Worm (Caenorhabditis elegans) whole organism, L1 larva: Measurements from ENCODE around the gene marc-1.

Experiments
- C16A3.4 ChIP-seq: fragments of 150-350 bp; optimal IDR thresholded peaks from 2 replicates; lab custom pipeline; 2014; ENCODE audit warnings: missing biosample characterization, missing genetic modification characterization
- C34B4.2 ChIP-seq: sonication (generic microtip); optimal IDR thresholded peaks from 2 replicates; lab custom pipeline; 2017; ENCODE audit warnings: mild to moderate bottlenecking, missing genetic modification characterization, missing compliant biosample characterization
- Y116A8C.19 ChIP-seq: sonication (generic microtip); optimal IDR thresholded peaks from 2 replicates; lab custom pipeline; 2016; ENCODE audit warnings: missing compliant biosample characterization, missing genetic modification characterization, borderline replicate concordance
- ama-1 ChIP-seq: fragments of 150-350 bp; optimal IDR thresholded peaks from 2 replicates; lab custom pipeline; 2014
- ceh-63 ChIP-seq: fragments of 200-800 bp; sonication (Bioruptor generic); optimal IDR thresholded peaks from 2 replicates; lab custom pipeline; 2018; ENCODE audit warnings: mild to moderate bottlenecking, missing genetic modification characterization, missing compliant biosample characterization
- ceh-88 ChIP-seq: fragments of 200-800 bp; sonication (Bioruptor generic); IDR thresholded peaks from 2 replicates; pipeline ENCODE4 v1.3.6; 2022; ENCODE audit warnings: missing genetic modification characterization, missing compliant biosample characterization
- ceh-90 ChIP-seq: sonication (generic microtip); optimal IDR thresholded peaks from 2 replicates; lab custom pipeline; 2016; ENCODE audit warnings: missing genetic modification characterization, missing compliant biosample characterization
- ces-1 ChIP-seq: fragments of 150-350 bp; optimal IDR thresholded peaks from 2 replicates; lab custom pipeline; 2014; ENCODE audit warnings: missing biosample characterization, missing genetic modification reagents, missing genetic modification characterization
- dsc-1 ChIP-seq: sonication (generic microtip); optimal IDR thresholded peaks from 2 replicates; lab custom pipeline; 2016; ENCODE audit warnings: mild to moderate bottlenecking, missing genetic modification characterization, missing compliant biosample characterization
- efl-1 ChIP-seq, 4 experiments: fragments of 150-350 bp; optimal IDR thresholded peaks in 3 of 4; peaks in 1 of 4; 1 replicate in 1 of 4; 2 replicates in 3 of 4; lab custom pipeline; 2014; ENCODE audit warnings: missing biosample characterization in 2 of 4, missing genetic modification characterization in 2 of 4, missing genetic modification reagents in 2 of 4
- efl-3 ChIP-seq: fragments of 200-800 bp; sonication (Bioruptor generic); optimal IDR thresholded peaks from 2 replicates; lab custom pipeline; 2018; ENCODE audit warnings: mild to moderate bottlenecking, missing genetic modification characterization, missing compliant biosample characterization
- egl-13 ChIP-seq: sonication (generic microtip); optimal IDR thresholded peaks from 2 replicates; lab custom pipeline; 2016; ENCODE audit warnings: missing genotype, missing genetic modification reagents, missing genetic modification characterization, missing compliant biosample characterization
- egl-27 ChIP-seq, 2 experiments: fragments of 150-350 bp in 1 of 2; sonication (generic microtip); optimal IDR thresholded peaks; 3 replicates each; lab custom pipeline; 2017 to 2018; ENCODE audit warnings: missing biosample characterization in 2 of 2, missing genetic modification characterization in 2 of 2, missing genetic modification reagents in 2 of 2
- elt-3 ChIP-seq, 6 experiments: fragments of 150-350 bp in 1 of 6; sonication (generic microtip); optimal IDR thresholded peaks; 2 replicates each; lab custom pipeline; 2017 to 2018; ENCODE audit warnings: missing biosample characterization in 6 of 6, missing genetic modification characterization in 6 of 6, inconsistent platforms in 1 of 6
- ets-5 ChIP-seq: fragments of 200-800 bp; sonication (Bioruptor generic); IDR thresholded peaks from 2 replicates; pipeline ENCODE4 v1.3.6; 2022; ENCODE audit warnings: missing genetic modification characterization, missing compliant biosample characterization
- fkh-10 ChIP-seq: sonication (generic microtip); optimal IDR thresholded peaks from 2 replicates; lab custom pipeline; 2017; ENCODE audit warnings: missing biosample characterization, missing genetic modification reagents, missing genetic modification characterization
- fos-1 ChIP-seq: fragments of 150-350 bp; optimal IDR thresholded peaks from 2 replicates; lab custom pipeline; 2014; ENCODE audit warnings: missing biosample characterization, missing genetic modification characterization
- hlh-4 ChIP-seq: sonication (generic microtip); optimal IDR thresholded peaks from 2 replicates; lab custom pipeline; 2016; ENCODE audit warnings: mild to moderate bottlenecking, missing genetic modification characterization, missing compliant biosample characterization
- hpl-2 ChIP-seq: fragments of 150-350 bp; optimal IDR thresholded peaks from 2 replicates; lab custom pipeline; 2014; ENCODE audit warnings: missing biosample characterization, missing genetic modification reagents, missing genetic modification characterization
- isw-1 ChIP-seq: fragments of 200-800 bp; sonication (Bioruptor generic); IDR thresholded peaks from 2 replicates; pipeline ENCODE4 v1.3.6; 2022; ENCODE audit warnings: missing genetic modification characterization, missing compliant biosample characterization
- jun-1 ChIP-seq: fragments of 150-350 bp; optimal IDR thresholded peaks from 2 replicates; lab custom pipeline; 2014; ENCODE audit warnings: missing biosample characterization, missing genetic modification reagents, missing genetic modification characterization
- lin-13 ChIP-seq: fragments of 150-350 bp; optimal IDR thresholded peaks from 2 replicates; lab custom pipeline; 2014; ENCODE audit warnings: missing biosample characterization, missing genetic modification reagents, missing genetic modification characterization
- lin-15B ChIP-seq: fragments of 150-350 bp; sonication (generic microtip); optimal IDR thresholded peaks from 3 replicates; lab custom pipeline; 2014; ENCODE audit warnings: missing biosample characterization, missing genetic modification characterization
- mef-2 ChIP-seq: fragments of 150-350 bp; optimal IDR thresholded peaks from 2 replicates; lab custom pipeline; 2014; ENCODE audit warnings: missing biosample characterization, missing genetic modification characterization
- nhr-20 ChIP-seq: sonication (generic microtip); optimal IDR thresholded peaks from 2 replicates; lab custom pipeline; 2016; ENCODE audit warnings: mild to moderate bottlenecking, missing genetic modification characterization, missing compliant biosample characterization
- nhr-28 ChIP-seq: fragments of 150-350 bp; optimal IDR thresholded peaks from 2 replicates; lab custom pipeline; 2014; ENCODE audit warnings: missing biosample characterization, missing genetic modification characterization
- nhr-47 ChIP-seq: sonication (generic microtip); optimal IDR thresholded peaks from 2 replicates; lab custom pipeline; 2016; ENCODE audit warnings: mild to moderate bottlenecking, missing genetic modification characterization, moderate library complexity, missing compliant biosample characterization
- nhr-76 ChIP-seq: sonication (generic microtip); optimal IDR thresholded peaks from 2 replicates; lab custom pipeline; 2017; ENCODE audit warnings: missing biosample characterization, missing genetic modification characterization
- nhr-84 ChIP-seq: sonication (generic microtip); optimal IDR thresholded peaks from 2 replicates; lab custom pipeline; 2017; ENCODE audit warnings: missing biosample characterization, missing genetic modification characterization
- nhr-85 ChIP-seq: sonication (generic microtip); peaks from one replicate; lab custom pipeline; 2016; ENCODE audit warnings: missing genetic modification characterization, inconsistent platforms, missing compliant biosample characterization
- nhr-90 ChIP-seq: sonication (generic microtip); optimal IDR thresholded peaks from 2 replicates; lab custom pipeline; 2016; ENCODE audit warnings: mild to moderate bottlenecking, missing genetic modification characterization, missing compliant biosample characterization; ENCODE audit not compliant: poor library complexity
- pag-3 ChIP-seq: sonication (generic microtip); optimal IDR thresholded peaks from 2 replicates; lab custom pipeline; 2017; ENCODE audit warnings: missing genetic modification characterization, mild to moderate bottlenecking, missing compliant biosample characterization, antibody characterized with exemption, borderline replicate concordance; ENCODE audit not compliant: insufficient read depth
- pax-3 ChIP-seq: fragments of 200-800 bp; sonication (Bioruptor generic); optimal IDR thresholded peaks from 2 replicates; lab custom pipeline; 2018; ENCODE audit warnings: mild to moderate bottlenecking, missing genetic modification characterization, moderate library complexity, missing compliant biosample characterization
- pqm-1 ChIP-seq: sonication (generic microtip); optimal IDR thresholded peaks from 3 replicates; lab custom pipeline; 2017; ENCODE audit warnings: missing biosample characterization, missing genetic modification characterization
- rnt-1 ChIP-seq: sonication (generic microtip); optimal IDR thresholded peaks from 2 replicates; lab custom pipeline; 2016; ENCODE audit warnings: mild to moderate bottlenecking, missing genetic modification characterization, moderate library complexity, missing compliant biosample characterization
- skn-1 ChIP-seq: fragments of 150-350 bp; optimal IDR thresholded peaks from 2 replicates; lab custom pipeline; 2014; ENCODE audit warnings: missing biosample characterization, missing genetic modification characterization
- snpc-4 ChIP-seq: fragments of 150-350 bp; optimal IDR thresholded peaks from 2 replicates; lab custom pipeline; 2014; ENCODE audit warnings: missing biosample characterization, missing genetic modification characterization
- snu-23 ChIP-seq: sonication (generic microtip); optimal IDR thresholded peaks from 2 replicates; lab custom pipeline; 2016; ENCODE audit warnings: missing genetic modification characterization, missing compliant biosample characterization
- sox-4 ChIP-seq: sonication (generic microtip); optimal IDR thresholded peaks from 2 replicates; lab custom pipeline; 2016; ENCODE audit warnings: missing genetic modification characterization, missing compliant biosample characterization
- sptf-1 ChIP-seq: fragments of 150-350 bp; optimal IDR thresholded peaks from 2 replicates; lab custom pipeline; 2014; ENCODE audit warnings: missing biosample characterization, missing genetic modification characterization
- sup-37 ChIP-seq: fragments of 200-800 bp; sonication (Bioruptor generic); optimal IDR thresholded peaks from 2 replicates; lab custom pipeline; 2018; ENCODE audit warnings: mild to moderate bottlenecking, missing genetic modification characterization, missing compliant biosample characterization
- tbx-2 ChIP-seq: sonication (generic microtip); optimal IDR thresholded peaks from 2 replicates; lab custom pipeline; 2016; ENCODE audit warnings: missing genetic modification characterization, missing compliant biosample characterization
- unc-130 ChIP-seq: fragments of 150-350 bp; optimal IDR thresholded peaks from 2 replicates; lab custom pipeline; 2017; ENCODE audit warnings: missing biosample characterization, missing genetic modification characterization, inconsistent platforms
- unc-86 ChIP-seq: sonication (generic microtip); optimal IDR thresholded peaks from 2 replicates; lab custom pipeline; 2016; ENCODE audit warnings: missing genetic modification characterization, missing compliant biosample characterization
- xbp-1 ChIP-seq: sonication (generic microtip); optimal IDR thresholded peaks from 2 replicates; lab custom pipeline; 2016; ENCODE audit warnings: missing genetic modification characterization, missing compliant biosample characterization
- zip-4 ChIP-seq: fragments of 200-800 bp; sonication (Bioruptor generic); optimal IDR thresholded peaks from 2 replicates; lab custom pipeline; 2018; ENCODE audit warnings: mild to moderate bottlenecking, missing genetic modification characterization, moderate library complexity, missing compliant biosample characterization
- ztf-11 ChIP-seq, 2 experiments: sonication (generic microtip); optimal IDR thresholded peaks; 2 replicates each; lab custom pipeline; 2016 to 2017; ENCODE audit warnings: missing genetic modification characterization in 2 of 2, missing biosample characterization in 1 of 2, missing compliant biosample characterization in 1 of 2
- ztf-4 ChIP-seq: fragments of 150-350 bp; optimal IDR thresholded peaks from 2 replicates; lab custom pipeline; 2014; ENCODE audit warnings: missing biosample characterization, missing genetic modification characterization

marc-1 gene

DNA sequence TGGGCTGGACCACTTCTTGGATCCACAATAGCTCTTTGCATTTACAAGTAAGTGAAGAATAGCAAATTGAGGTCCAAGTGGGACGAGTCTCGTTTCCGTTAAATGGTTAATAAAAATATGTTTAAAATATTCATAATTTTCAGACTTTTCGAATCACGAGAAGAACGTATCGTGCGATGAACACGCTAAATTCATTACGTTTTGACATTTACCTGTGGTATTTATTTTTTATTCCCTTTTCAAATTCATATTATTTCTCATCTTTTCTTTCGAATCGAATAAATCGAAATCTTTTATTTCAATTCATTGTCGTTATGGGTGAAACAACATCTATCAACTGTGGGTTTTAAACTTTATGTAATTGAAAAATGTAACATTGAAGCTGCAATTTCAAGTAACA, at the start of gene marc-1:
TSS of gene marc-1 (plus strand) at position 301 of the 400 bp plus-strand sequence.
- TF ChIP-seq egl-27 (tag; optimal IDR thresholded peaks at IDR 0.05; lab: Kevin White, UChicago) (no peak), egl-13 (no peak), lin-15B (tag; lab: Kevin White, UChicago) (no peak), pag-3 (no peak), mef-2 (no peak)

DNA sequence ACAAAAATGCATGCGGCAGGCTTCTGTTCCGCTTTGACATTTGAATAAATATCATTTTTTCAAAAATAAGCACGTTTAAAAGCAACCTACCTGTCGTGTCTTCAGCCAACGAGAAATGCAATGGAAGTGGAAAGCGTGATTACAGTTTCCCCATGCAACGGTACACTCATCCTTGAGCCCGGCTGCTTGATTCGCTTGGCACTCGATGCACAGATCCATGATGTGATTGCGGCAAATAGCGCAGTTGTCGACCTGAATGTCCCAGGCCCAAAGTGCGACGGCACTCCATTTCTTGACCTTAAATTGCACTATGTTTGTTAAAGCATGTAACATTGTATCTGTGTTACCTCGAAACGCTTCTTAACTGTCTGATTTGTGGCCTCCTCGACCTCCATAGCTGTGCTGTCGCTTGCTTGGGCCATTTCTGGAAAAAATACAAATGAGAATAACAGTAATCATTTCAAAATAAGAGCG, 49.4 kb upstream of the marc-1 start, which contains the start of gene rbx-1:
TSS of gene rbx-1 (minus strand) at position 424 of the 474 bp plus-strand sequence.
- TF ChIP-seq efl-1 (optimal IDR thresholded peaks at IDR 0.05; lab: Kevin White, UChicago) (no peak), efl-1 (GFP tag; optimal IDR thresholded peaks at IDR 0.05 in 1 of 2; lab: Kevin White, UChicago) (peak in 1 of 2 experiments; percentile 91), C16A3.4 (tag; lab: Kevin White, UChicago) (no peak), jun-1 (tag; lab: Kevin White, UChicago) (no peak), ztf-4 (tag; lab: Kevin White, UChicago) (no peak)
- TF ChIP-seq, all 84 proteins: peak for 1

DNA sequence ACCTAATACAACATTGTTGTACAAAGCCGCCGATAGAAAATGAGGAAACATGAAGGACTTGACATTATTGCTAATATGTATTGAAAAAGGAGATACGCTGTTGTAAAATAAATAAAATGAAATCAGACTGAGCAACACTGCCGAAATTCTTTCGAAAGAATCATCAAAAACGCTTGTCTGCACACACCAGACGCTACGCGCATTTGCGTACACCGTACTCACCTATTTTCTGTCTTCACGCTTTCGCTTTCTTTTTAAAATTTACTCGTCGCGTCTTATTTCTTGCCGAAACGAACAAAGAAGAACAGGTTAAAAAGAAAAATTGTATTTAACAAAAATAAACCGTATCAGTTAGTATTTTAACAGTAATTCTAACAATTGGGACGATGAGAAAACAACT, 48.8 kb upstream of the marc-1 start:
- TF ChIP-seq unc-130 (tag; lab: Kevin White, UChicago) = peak; percentile 37
- TF ChIP-seq efl-3 = no peak
- TF ChIP-seq dsc-1 = no peak
- no peak for TF ChIP-seq Y116A8C.19 (tag; lab: Kevin White, UChicago)
- no peak for TF ChIP-seq isw-1
- TF ChIP-seq ces-1 (GFP tag; lab: Kevin White, UChicago) = no peak
- peak; percentile 35 for TF ChIP-seq rnt-1
- TF ChIP-seq sup-37 = no peak
- no peak for TF ChIP-seq C34B4.2 (tag; lab: Kevin White, UChicago)
- no peak for TF ChIP-seq ztf-4 (tag; lab: Kevin White, UChicago)
- TF ChIP-seq ets-5 = no peak
- no peak for TF ChIP-seq hlh-4 (tag; lab: Kevin White, UChicago)
- no peak for TF ChIP-seq ama-1
- peak in 2 of 6 experiments; percentile 48 to 51 for TF ChIP-seq elt-3 (tag; optimal IDR thresholded peaks at IDR 0.05; lab: Kevin White, UChicago)
- TF ChIP-seq unc-86 (tag; lab: Kevin White, UChicago) = no peak
- TF ChIP-seq pqm-1 (tag; lab: Kevin White, UChicago) = no peak
- no peak for TF ChIP-seq mef-2
- no peak for TF ChIP-seq nhr-47 (tag; lab: Kevin White, UChicago)
- TF ChIP-seq lin-15B (tag; lab: Kevin White, UChicago) = peak; percentile 5
- TF ChIP-seq sptf-1 = no peak
- no peak for TF ChIP-seq ztf-11 (tag; optimal IDR thresholded peaks at IDR 0.05; lab: Kevin White, UChicago)
- peak; percentile 65 for TF ChIP-seq snu-23 (GFP tag; lab: Kevin White, UChicago)
- TF ChIP-seq nhr-85 (tag; lab: Kevin White, UChicago) = no peak
- no peak for TF ChIP-seq ceh-63 (GFP tag; lab: Kevin White, UChicago)
- TF ChIP-seq egl-27 (tag; optimal IDR thresholded peaks at IDR 0.05; lab: Kevin White, UChicago) = no peak
- no peak for TF ChIP-seq fos-1 (tag; lab: Kevin White, UChicago)
- TF ChIP-seq zip-4 = no peak
- no peak for TF ChIP-seq nhr-76 (tag; lab: Kevin White, UChicago)
- TF ChIP-seq hpl-2 = no peak
- TF ChIP-seq pax-3 (tag; lab: Kevin White, UChicago) = no peak
- no peak for TF ChIP-seq ceh-90 (tag; lab: Kevin White, UChicago)
- TF ChIP-seq sox-4 (tag; lab: Kevin White, UChicago) = no peak
- no peak for TF ChIP-seq ceh-88 (GFP tag; lab: Robert Waterston, UW)
- peak; percentile 52 for TF ChIP-seq C16A3.4 (tag; lab: Kevin White, UChicago)
- no peak for TF ChIP-seq lin-13 (GFP tag; lab: Kevin White, UChicago)
- TF ChIP-seq snpc-4 (tag; lab: Kevin White, UChicago) = no peak
- peak; percentile 72 for TF ChIP-seq skn-1
- no peak for TF ChIP-seq fkh-10
- no peak for TF ChIP-seq egl-13
- no peak for TF ChIP-seq nhr-84 (tag; lab: Kevin White, UChicago)
- no peak for TF ChIP-seq nhr-28 (tag; lab: Kevin White, UChicago)
- TF ChIP-seq xbp-1 (tag; lab: Kevin White, UChicago) = peak; percentile 39
- no peak for TF ChIP-seq tbx-2 (tag; lab: Kevin White, UChicago)
- TF ChIP-seq nhr-90 (tag; lab: Kevin White, UChicago) = peak; percentile 3
- TF ChIP-seq nhr-20 (tag; lab: Kevin White, UChicago) = peak; percentile 45
